Worm (Caenorhabditis elegans): ENCODE results near the gene ufd-3.

ufd-3 gene

DNA sequence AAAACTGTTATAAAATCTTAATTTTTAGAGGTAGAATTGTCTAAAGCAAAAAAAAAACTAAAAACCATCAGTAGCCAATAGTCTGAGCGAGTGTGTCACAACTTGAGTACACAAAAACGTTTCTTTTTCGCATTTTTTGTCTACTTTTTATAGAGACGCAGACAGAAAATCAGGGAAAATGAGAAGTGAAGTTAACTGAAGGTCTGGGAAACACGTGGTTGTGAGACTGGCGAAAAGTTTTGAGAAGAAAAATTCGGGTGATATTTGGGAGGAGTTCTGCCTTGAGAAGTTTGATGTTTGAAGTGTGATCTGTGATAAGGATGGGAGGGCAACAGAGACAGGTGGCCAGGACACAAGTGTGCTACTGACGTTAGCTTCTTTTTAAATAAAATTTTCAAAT, 2.9 kb upstream of the ufd-3 start (continued):
- TF ChIP-seq C34F6.9 (tag; optimal IDR thresholded peaks at IDR 0.05), result peak; percentile 92

ce11 chrII:9938877-9939276, 1.7 kb upstream of the ufd-3 start, which contains the start of the genes C05C10.7 and C05C10.5:
C05C10.7 (minus strand) TSS chrII:9938971.
C05C10.5 (plus strand) TSS chrII:9939040.
- TF ChIP-seq snpc-4 (tag; optimal IDR thresholded peaks at IDR 0.05) (no peak), nhr-23 (tag; optimal IDR thresholded peaks at IDR 0.05) (no peak), lin-13 (GFP tag; optimal IDR thresholded peaks at IDR 0.05) (no peak), nhr-25 (tag; optimal IDR thresholded peaks at IDR 0.05) (no peak), ztf-11 (tag; optimal IDR thresholded peaks at IDR 0.05) (no peak)

ce11 chrII:9943246-9943645, 2.7 kb downstream of the ufd-3 start:
- no peak for TF ChIP-seq blmp-1 (tag; optimal IDR thresholded peaks at IDR 0.05; ENCODE audit: insufficient read depth)
- TF ChIP-seq R02D3.7 (tag; optimal IDR thresholded peaks at IDR 0.05), result no peak
- TF ChIP-seq alr-1 (tag; optimal IDR thresholded peaks at IDR 0.05), result no peak

- TF ChIP-seq unc-62 (GFP tag; optimal IDR thresholded peaks at IDR 0.05) (no peak), ceh-82 (tag; optimal IDR thresholded peaks at IDR 0.05) (no peak)
Observed at ce11 chrII:9943837-9944236, 3.3 kb downstream of the ufd-3 start, which contains the start of gene flad-1. flad-1 (plus strand) TSS chrII:9944137.

ce11 chrII:9948662-9949061, 8.1 kb downstream of the ufd-3 start:
- TF ChIP-seq Y55F3AM.14 (GFP tag; optimal IDR thresholded peaks at IDR 0.05) (no peak), elt-1 (tag; optimal IDR thresholded peaks at IDR 0.05) (no peak), nhr-25 (tag; optimal IDR thresholded peaks at IDR 0.05) (no peak), mbf-1 (tag; optimal IDR thresholded peaks at IDR 0.05) (no peak), nhr-129 (tag; optimal IDR thresholded peaks at IDR 0.05) (no peak), R02D3.7 (tag; optimal IDR thresholded peaks at IDR 0.05) (no peak), ztf-4 (tag; optimal IDR thresholded peaks at IDR 0.05) (no peak), nhr-10 (tag; optimal IDR thresholded peaks at IDR 0.05) (no peak), crh-2 (tag; optimal IDR thresholded peaks at IDR 0.05) (no peak), C34F6.9 (tag; optimal IDR thresholded peaks at IDR 0.05) (no peak), ceh-82 (tag; optimal IDR thresholded peaks at IDR 0.05) (no peak), ama-1 (optimal IDR thresholded peaks at IDR 0.05) (no peak), nhr-11 (tag; optimal IDR thresholded peaks at IDR 0.05) (no peak), skn-1 (tag; optimal IDR thresholded peaks at IDR 0.05) (no peak), mdl-1 (tag; optimal IDR thresholded peaks at IDR 0.05) (no peak), alr-1 (tag; optimal IDR thresholded peaks at IDR 0.05) (no peak), egl-27 (tag; optimal IDR thresholded peaks at IDR 0.05) (no peak), lin-39 (tag; optimal IDR thresholded peaks at IDR 0.05) (no peak), lin-11 (tag; optimal IDR thresholded peaks at IDR 0.05) (no peak), sma-3 (GFP tag; optimal IDR thresholded peaks at IDR 0.05) (no peak)

ce11 chrII:9951846-9952245, 11.3 kb downstream of the ufd-3 start:
- TF ChIP-seq elt-1 (tag; optimal IDR thresholded peaks at IDR 0.05) (no peak), skn-1 (tag; optimal IDR thresholded peaks at IDR 0.05) (no peak), gmeb-1 (tag; optimal IDR thresholded peaks at IDR 0.05) (no peak)

- TF ChIP-seq unc-62 (GFP tag; optimal IDR thresholded peaks at IDR 0.05) (no peak), snpc-4 (tag; optimal IDR thresholded peaks at IDR 0.05) (no peak), mab-5 (tag; optimal IDR thresholded peaks at IDR 0.05) (no peak), R02D3.7 (tag; optimal IDR thresholded peaks at IDR 0.05) (no peak), ztf-1 (GFP tag; conservative IDR thresholded peaks at IDR 0.05) (no peak), ztf-4 (tag; optimal IDR thresholded peaks at IDR 0.05) (no peak), sem-4 (tag; optimal IDR thresholded peaks at IDR 0.05) (no peak), nhr-11 (tag; optimal IDR thresholded peaks at IDR 0.05) (no peak), alr-1 (tag; optimal IDR thresholded peaks at IDR 0.05) (no peak), lin-11 (tag; optimal IDR thresholded peaks at IDR 0.05) (no peak), ztf-11 (tag; optimal IDR thresholded peaks at IDR 0.05) (no peak), nhr-129 (tag; optimal IDR thresholded peaks at IDR 0.05) (no peak), unc-55 (GFP tag; optimal IDR thresholded peaks at IDR 0.05) (no peak), lin-39 (tag; optimal IDR thresholded peaks at IDR 0.05) (no peak), nhr-23 (tag; optimal IDR thresholded peaks at IDR 0.05) (no peak), peb-1 (tag; optimal IDR thresholded peaks at IDR 0.05) (no peak), egl-27 (tag; optimal IDR thresholded peaks at IDR 0.05) (no peak), nhr-12 (tag; optimal IDR thresholded peaks at IDR 0.05) (no peak)
Observed at ce11 chrII:9954885-9955284, 14.3 kb downstream of the ufd-3 start, which contains the start of gene egl-43. egl-43 (plus strand) TSS chrII:9955185.

Data from whole organism, L2 larva.